Fruit fly (Drosophila melanogaster) whole organism, pupa: ENCODE results near the gene CG43339.

Source experiments
- CG13204 ChIP-seq: fragments of 200-800 bp; sonication (Bioruptor generic); optimal IDR thresholded peaks from 2 replicates; lab custom pipeline; 2018; ENCODE audit warnings: missing biosample characterization, mild to moderate bottlenecking, missing genetic modification characterization, moderate library complexity
- CG14655 ChIP-seq: fragments of 200-800 bp; sonication (Bioruptor generic); optimal IDR thresholded peaks from 3 replicates; lab custom pipeline; 2017; ENCODE audit warnings: mild to moderate bottlenecking, missing biosample characterization, missing genetic modification reagents, missing genetic modification characterization
- CG17806 ChIP-seq: fragments of 200-800 bp; sonication (Bioruptor generic); optimal IDR thresholded peaks from 2 replicates; lab custom pipeline; 2018; ENCODE audit warnings: missing biosample characterization, mild to moderate bottlenecking, missing genetic modification characterization, moderate library complexity
- CG32121 ChIP-seq: fragments of 200-800 bp; sonication (Bioruptor generic); IDR thresholded peaks from 2 replicates; pipeline ENCODE4 v1.3.6; 2022; ENCODE audit warnings: missing biosample characterization, missing genetic modification characterization
- CG34367 ChIP-seq: fragments of 200-800 bp; sonication (Bioruptor generic); optimal IDR thresholded peaks from 2 replicates; lab custom pipeline; 2018; ENCODE audit warnings: missing biosample characterization, mild to moderate bottlenecking, missing genetic modification characterization
- CG8301 ChIP-seq: fragments of 200-800 bp; sonication (Bioruptor generic); optimal IDR thresholded peaks from 2 replicates; lab custom pipeline; 2018; ENCODE audit warnings: missing biosample characterization, mild to moderate bottlenecking, missing genetic modification characterization
- CG9948 ChIP-seq: fragments of 200-800 bp; sonication (Bioruptor generic); optimal IDR thresholded peaks from 2 replicates; lab custom pipeline; 2018; ENCODE audit warnings: missing biosample characterization, mild to moderate bottlenecking, missing genetic modification characterization, moderate library complexity
- D1 ChIP-seq: fragments of 200-800 bp; sonication (Bioruptor generic); optimal IDR thresholded peaks from 2 replicates; lab custom pipeline; 2018; ENCODE audit warnings: missing biosample characterization, mild to moderate bottlenecking, missing genetic modification characterization, moderate library complexity
- EcR ChIP-seq: fragments of 200-800 bp; sonication (Bioruptor generic); optimal IDR thresholded peaks from 3 replicates; lab custom pipeline; 2019; ENCODE audit warnings: missing biosample characterization, missing genetic modification characterization, mild to moderate bottlenecking, moderate library complexity, missing genetic modification reagents
- Ets98B ChIP-seq: fragments of 200-800 bp; sonication (Bioruptor generic); IDR thresholded peaks from 2 replicates; pipeline ENCODE4 v1.3.6; 2022; ENCODE audit warnings: missing biosample characterization, missing genetic modification characterization
- gl ChIP-seq: fragments of 200-800 bp; sonication (Bioruptor generic); optimal IDR thresholded peaks from 2 replicates; lab custom pipeline; 2018; ENCODE audit warnings: missing biosample characterization, mild to moderate bottlenecking, missing genetic modification characterization
- rn ChIP-seq: fragments of 200-800 bp; sonication (Bioruptor generic); IDR thresholded peaks from 2 replicates; pipeline ENCODE4 v1.3.6; 2022; ENCODE audit warnings: missing biosample characterization, missing genetic modification characterization

DNA sequence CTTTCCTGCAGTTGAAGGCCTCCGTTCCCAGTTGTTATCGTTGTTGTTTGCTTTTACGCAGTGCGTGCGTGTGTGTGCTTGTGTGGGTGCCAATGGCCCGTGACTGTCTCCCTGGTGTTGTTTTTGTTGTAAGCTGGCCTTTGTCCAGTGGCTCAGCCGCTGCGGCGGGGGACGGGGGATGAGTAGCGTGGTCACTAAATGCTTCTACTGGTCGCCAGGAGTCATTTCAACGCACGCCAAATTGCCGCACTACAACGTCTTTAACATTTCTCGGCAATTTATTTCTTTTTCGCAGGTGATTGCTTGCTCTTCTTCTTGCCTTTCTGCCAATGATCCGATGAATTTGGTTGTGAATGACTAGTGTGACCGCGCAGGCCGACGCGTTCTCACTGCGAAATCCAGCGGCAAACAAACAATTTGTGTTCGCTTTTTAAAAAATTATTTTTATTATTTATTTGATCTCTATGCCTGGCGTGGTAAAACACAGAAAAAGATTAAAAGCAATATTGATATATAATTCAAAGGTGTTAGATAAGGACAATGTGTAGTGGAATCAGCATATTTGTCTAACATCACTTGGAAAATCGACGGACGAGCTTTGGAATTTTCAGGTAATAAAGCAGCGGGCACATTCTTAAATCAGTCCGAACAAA lies 35.3 kb upstream of the CG43339 start, which contains the start of the genes Faf2 and Grip71:
- TF ChIP-seq rn (GFP tag; lab: Robert Waterston, UW) (peak; percentile 89), EcR (GFP tag; lab: Kevin White, UChicago) (peak; percentile 87), CG8301 (tag; lab: Kevin White, UChicago) (peak; percentile 77), CG13204 (no peak), CG14655 (GFP tag; lab: Kevin White, UChicago) (peak; percentile 84), CG9948 (tag; lab: Kevin White, UChicago) (peak; percentile 83), gl (tag; lab: Kevin White, UChicago) (peak; percentile 14), D1 (no peak), CG32121 (GFP tag; lab: Robert Waterston, UW) (peak; percentile 89), Ets98B (GFP tag; lab: Robert Waterston, UW) (peak; percentile 91), CG34367 (tag; lab: Kevin White, UChicago) (peak; percentile 76), CG17806 (tag; lab: Kevin White, UChicago) (peak; percentile 84)
